Worm (Caenorhabditis elegans): ENCODE results near the gene ZK185.2.
A peak's percentile ranks its signal among the peaks of the same experiment; 100 is the strongest.

The ZK185.2 gene

DNA sequence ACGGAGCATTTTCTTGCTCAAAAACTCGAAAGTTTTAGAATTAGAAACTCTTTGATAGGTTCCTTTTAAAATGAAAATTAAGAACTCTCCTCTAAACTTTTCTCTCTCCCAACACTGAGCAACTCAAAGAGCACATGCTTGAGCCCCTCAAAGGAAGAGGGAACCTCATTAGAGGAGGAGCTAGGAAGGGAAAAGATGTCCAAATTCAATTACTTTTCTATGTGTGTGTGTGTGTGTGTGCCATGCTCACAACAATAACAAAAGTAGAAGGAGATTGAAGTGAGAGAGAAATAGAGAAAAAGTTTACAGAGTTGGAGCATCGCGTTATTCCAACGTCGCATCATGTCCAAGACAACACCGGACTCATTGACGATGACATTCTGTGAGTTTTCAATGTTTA is 49.6 kb downstream of the ZK185.2 start (continued):
- TF ChIP-seq ceh-45 (GFP tag; IDR thresholded peaks at IDR 0.05) (no peak), syd-9 (tag; optimal IDR thresholded peaks at IDR 0.05) (no peak), hlh-15 (tag; optimal IDR thresholded peaks at IDR 0.05) (no peak)

- TF ChIP-seq pax-1 (tag; optimal IDR thresholded peaks at IDR 0.05) = no peak
- no peak for TF ChIP-seq fax-1 (tag; optimal IDR thresholded peaks at IDR 0.05)
- no peak for TF ChIP-seq K02D7.2 (tag; optimal IDR thresholded peaks at IDR 0.05)
- no peak for TF ChIP-seq eyg-1 (tag; optimal IDR thresholded peaks at IDR 0.05)
- no peak for TF ChIP-seq pag-3 (tag; optimal IDR thresholded peaks at IDR 0.05; ENCODE audit: borderline replicate concordance)
- TF ChIP-seq odd-2 (tag; optimal IDR thresholded peaks at IDR 0.05) = no peak
Measured at ce11 chrIV:4587532-4587931, 51.2 kb downstream of the ZK185.2 start.

DNA sequence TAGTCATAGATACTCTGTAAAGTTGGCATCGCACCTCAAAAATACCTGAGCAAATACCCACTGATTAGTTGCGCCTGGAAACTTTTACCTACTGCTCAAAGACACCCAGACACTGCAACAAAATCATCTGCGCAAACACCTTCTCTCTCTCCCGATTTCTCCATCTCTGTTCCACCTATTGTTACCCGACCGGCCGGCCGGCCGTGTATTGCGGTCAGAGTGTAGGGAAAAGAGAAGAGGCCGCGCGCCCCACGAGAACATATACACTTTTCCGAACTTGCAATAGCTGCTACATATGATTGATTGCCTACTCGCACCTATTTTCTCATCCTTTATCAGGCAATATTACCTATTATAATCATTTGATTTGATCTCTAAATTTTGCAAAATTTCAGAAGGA is 52.1 kb downstream of the ZK185.2 start:
- TF ChIP-seq dmd-4 (tag; optimal IDR thresholded peaks at IDR 0.05; ENCODE audit: borderline replicate concordance) (no peak), hlh-15 (tag; optimal IDR thresholded peaks at IDR 0.05) (no peak), hlh-8 (tag; optimal IDR thresholded peaks at IDR 0.05) (no peak), rnt-1 (tag; optimal IDR thresholded peaks at IDR 0.05) (peak; percentile 13), ceh-19 (GFP tag; optimal IDR thresholded peaks at IDR 0.05) (peak; percentile 14), unc-42 (tag; optimal IDR thresholded peaks at IDR 0.05) (no peak), ref-2 (tag; optimal IDR thresholded peaks at IDR 0.05) (peak; percentile 57), pha-2 (tag; optimal IDR thresholded peaks at IDR 0.05) (peak; percentile 58)
